Worm (Caenorhabditis elegans): ENCODE data around the gene hal-3.

hal-3 gene

DNA sequence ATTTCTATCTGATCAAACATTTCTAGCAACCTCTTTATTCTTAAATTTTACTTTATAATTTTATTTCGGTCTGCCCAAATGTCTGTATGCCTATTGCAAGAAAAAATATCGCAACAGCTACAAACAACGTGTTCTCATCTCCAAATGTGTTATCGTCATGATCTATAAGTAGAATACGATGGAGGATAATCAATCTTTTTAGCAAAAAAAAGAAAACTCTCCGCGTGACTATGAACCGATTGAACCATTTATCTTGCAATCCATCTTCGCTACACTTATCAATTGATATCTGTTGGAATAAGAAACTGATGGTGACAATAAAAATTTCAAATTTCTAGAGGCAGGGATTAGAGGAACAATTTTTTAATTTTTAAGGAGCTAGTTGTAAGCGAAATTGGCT lies 11.0 kb downstream of the hal-3 start (continued):
- TF ChIP-seq F10B5.3 (tag; optimal IDR thresholded peaks at IDR 0.05) (no peak), snpc-1.2 (GFP tag; IDR thresholded peaks at IDR 0.05) (no peak)

DNA sequence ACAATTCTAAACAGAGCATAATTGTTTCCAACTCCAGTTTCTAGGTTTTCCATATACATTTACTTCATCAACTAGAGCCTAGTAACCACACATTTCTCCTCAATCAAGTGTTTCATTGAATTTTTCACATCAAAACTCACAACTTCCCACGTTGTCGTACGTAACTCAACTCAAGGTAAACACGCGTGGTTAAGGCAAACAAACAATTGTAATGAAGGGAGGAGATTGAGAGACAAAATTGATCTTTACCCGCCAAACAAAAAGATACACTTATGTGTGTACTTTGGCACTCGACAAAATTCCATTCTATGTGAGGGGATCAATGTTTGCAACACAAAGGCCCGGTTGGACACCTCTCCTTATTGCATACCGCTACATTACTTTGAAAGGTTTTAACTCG lies 11.6 kb downstream of the hal-3 start, which contains the start of gene nhr-19:
Gene nhr-19, minus strand, starts transcription at position 191 of the 400 bp plus-strand sequence.
- TF ChIP-seq nhr-11 (tag; optimal IDR thresholded peaks at IDR 0.05): peak; percentile 74
- peak; percentile 72 for TF ChIP-seq aha-1 (tag)
- TF ChIP-seq ztf-7 (tag; optimal IDR thresholded peaks at IDR 0.05): no peak
- TF ChIP-seq daf-16 (GFP tag; optimal IDR thresholded peaks at IDR 0.05): no peak
- TF ChIP-seq daf-16 (tag; optimal IDR thresholded peaks at IDR 0.05): peak; percentile 63
- TF ChIP-seq unc-62 (GFP tag; optimal IDR thresholded peaks at IDR 0.05 in 1 of 2): peak in 1 of 2 experiments; percentile 88
- TF ChIP-seq unc-62 (tag; optimal IDR thresholded peaks at IDR 0.05): no peak
- TF ChIP-seq T26A8.4 (GFP tag; IDR thresholded peaks at IDR 0.05): no peak
- no peak for TF ChIP-seq nhr-237 (tag; optimal IDR thresholded peaks at IDR 0.05)
- peak; percentile 33 for TF ChIP-seq mxl-3 (GFP tag; optimal IDR thresholded peaks at IDR 0.05)
- peak; percentile 23 for TF ChIP-seq nhr-28 (tag; optimal IDR thresholded peaks at IDR 0.05)
- no peak for TF ChIP-seq php-3 (GFP tag; IDR thresholded peaks at IDR 0.05)

DNA sequence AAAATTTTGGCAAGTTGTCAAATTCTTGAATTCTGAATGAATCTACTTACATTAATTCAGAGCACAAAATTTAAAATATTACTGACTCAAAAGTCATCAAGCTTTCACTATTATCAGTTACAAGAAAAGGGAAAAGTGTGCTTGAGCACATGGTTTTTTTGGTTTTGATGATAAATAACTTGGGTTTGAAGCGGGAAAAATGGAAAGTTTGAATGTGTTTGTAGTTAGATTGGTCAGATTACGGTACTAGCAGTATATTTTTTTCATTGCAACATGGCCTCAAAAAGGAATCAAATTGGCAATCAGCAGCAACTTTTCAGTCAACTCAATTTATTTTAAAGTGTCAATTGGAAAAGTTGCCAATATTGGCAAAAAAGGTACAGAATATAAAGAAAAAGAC lies 12.2 kb downstream of the hal-3 start:
- no peak for TF ChIP-seq mdt-29 (GFP tag; IDR thresholded peaks at IDR 0.05)
- peak; percentile 40 for TF ChIP-seq nhr-28 (tag; optimal IDR thresholded peaks at IDR 0.05)
- TF ChIP-seq daf-16 (GFP tag; optimal IDR thresholded peaks at IDR 0.05): no peak
- peak; percentile 47 for TF ChIP-seq daf-16 (tag; optimal IDR thresholded peaks at IDR 0.05)
- peak in 1 of 2 experiments; percentile 4 for TF ChIP-seq lsy-2 (tag; optimal IDR thresholded peaks at IDR 0.05)
- TF ChIP-seq ztf-7 (tag; optimal IDR thresholded peaks at IDR 0.05): no peak
- TF ChIP-seq pqm-1 (tag; optimal IDR thresholded peaks at IDR 0.05): peak; percentile 37
- no peak for TF ChIP-seq jun-1 (tag; optimal IDR thresholded peaks at IDR 0.05)
- no peak for TF ChIP-seq sdz-12 (GFP tag; optimal IDR thresholded peaks at IDR 0.05)
- TF ChIP-seq dmd-6 (GFP tag; IDR thresholded peaks at IDR 0.05): peak; percentile 52; the same call in 1 of the 2 replicates
- peak; percentile 15 for TF ChIP-seq nhr-77 (tag; optimal IDR thresholded peaks at IDR 0.05)
- TF ChIP-seq hlh-30 (tag; optimal IDR thresholded peaks at IDR 0.05; ENCODE audit: insufficient read depth): peak; percentile 25

- TF ChIP-seq mes-2 (tag; optimal IDR thresholded peaks at IDR 0.05; ENCODE audit: poor library complexity, severe bottlenecking) (peak; percentile 30), dve-1 (tag; optimal IDR thresholded peaks at IDR 0.05; ENCODE audit: insufficient read depth) (peak; percentile 73), hif-1 (tag; optimal IDR thresholded peaks at IDR 0.05) (peak in 1 of 2 experiments; percentile 15), hlh-11 (tag; optimal IDR thresholded peaks at IDR 0.05) (peak; percentile 47), nhr-28 (tag; optimal IDR thresholded peaks at IDR 0.05) (peak; percentile 82), dmd-6 (GFP tag; IDR thresholded peaks at IDR 0.05) (peak; percentile 72), mxl-3 (GFP tag; optimal IDR thresholded peaks at IDR 0.05) (peak; percentile 34), tra-1 (GFP tag; IDR thresholded peaks at IDR 0.05) (0 out of 2 replicates have a peak, but pooled peaks have one; percentile 28), daf-16 (GFP tag; optimal IDR thresholded peaks at IDR 0.05) (no peak), daf-16 (tag; optimal IDR thresholded peaks at IDR 0.05) (peak; percentile 61), zfp-2 (tag; optimal IDR thresholded peaks at IDR 0.05) (no peak), aha-1 (tag) (peak; percentile 58), lsy-2 (tag; optimal IDR thresholded peaks at IDR 0.05) (no peak), Y105C5A.15 (GFP tag; IDR thresholded peaks at IDR 0.05) (no peak), unc-62 (GFP tag; optimal IDR thresholded peaks at IDR 0.05 in 1 of 2) (peak in 1 of 2 experiments; percentile 69), unc-62 (tag; optimal IDR thresholded peaks at IDR 0.05) (no peak), lin-1 (GFP tag; IDR thresholded peaks at IDR 0.05) (peak; percentile 31; the same call in 1 of the 2 replicates), hlh-30 (tag; optimal IDR thresholded peaks at IDR 0.05; ENCODE audit: insufficient read depth) (peak; percentile 24), sdz-12 (GFP tag; optimal IDR thresholded peaks at IDR 0.05) (no peak), mep-1 (tag; optimal IDR thresholded peaks at IDR 0.05) (peak; percentile 6), spr-3 (GFP tag; optimal IDR thresholded peaks at IDR 0.05) (no peak), mdl-1 (tag; optimal IDR thresholded peaks at IDR 0.05) (peak in 1 of 2 experiments; percentile 41)
These were observed 12.9 kb downstream of the hal-3 start for ce11 chrII:9604063-9604462.

Data from whole organism, L4 larva.